Worm (Caenorhabditis elegans) whole organism, dauer: Measurements from ENCODE around the gene B0035.13.

Source experiments
- unc-62 ChIP-seq: sonication (generic microtip); optimal IDR thresholded peaks from 2 replicates; lab custom pipeline; 2017; ENCODE audit warnings: missing biosample characterization, missing genetic modification reagents, missing genetic modification characterization

B0035.13 gene

ce11 chrIV:11323666-11324065, 17.1 kb upstream of the B0035.13 start:
- no peak for TF ChIP-seq unc-62

ce11 chrIV:11320500-11320899, 14.0 kb upstream of the B0035.13 start, which contains the start of gene edg-1:
edg-1 (plus strand) TSS chrIV:11320800.
- no peak for TF ChIP-seq unc-62

- no peak for TF ChIP-seq unc-62
These were observed 13.4 kb upstream of the B0035.13 start, which contains the start of gene B0035.18 for ce11 chrIV:11319884-11320362. B0035.18 (plus strand) TSS chrIV:11320312.

- TF ChIP-seq unc-62, result no peak
These were observed 10.6 kb upstream of the B0035.13 start, which contains the start of gene gspd-1 for ce11 chrIV:11317119-11317518. gspd-1 (plus strand) TSS chrIV:11317419.

ce11 chrIV:11316640-11317039, 10.1 kb upstream of the B0035.13 start:
- no peak for TF ChIP-seq unc-62

- TF ChIP-seq unc-62, result no peak
These were observed 9.6 kb upstream of the B0035.13 start for ce11 chrIV:11316106-11316505.

- TF ChIP-seq unc-62, result no peak
These were observed 9.2 kb upstream of the B0035.13 start for ce11 chrIV:11315688-11316087.

ce11 chrIV:11314885-11315284, 8.4 kb upstream of the B0035.13 start, which contains the start of the genes B0035.3, B0035.22 and pfd-4:
B0035.3 (minus strand) TSS chrIV:11314998.
B0035.22 (plus strand) TSS chrIV:11315153.
pfd-4 (plus strand) TSS chrIV:11315207.
- no peak for TF ChIP-seq unc-62

ce11 chrIV:11313880-11314279, 7.4 kb upstream of the B0035.13 start, which contains the start of gene dnj-2:
dnj-2 (minus strand) TSS chrIV:11313980.
- TF ChIP-seq unc-62, result no peak

- no peak for TF ChIP-seq unc-62
These were observed 5.0 kb upstream of the B0035.13 start for ce11 chrIV:11311484-11311883.

ce11 chrIV:11310624-11311023, 4.1 kb upstream of the B0035.13 start, which contains the start of gene znf-207:
znf-207 (plus strand) TSS chrIV:11310972.
- no peak for TF ChIP-seq unc-62

- TF ChIP-seq unc-62, result no peak
These were observed 1.2 kb upstream of the B0035.13 start for ce11 chrIV:11307770-11308169.

ce11 chrIV:11304970-11305369, 1.6 kb downstream of the B0035.13 start:
- no peak for TF ChIP-seq unc-62

- no peak for TF ChIP-seq unc-62
These were observed 8.1 kb downstream of the B0035.13 start, which contains the start of the genes B0035.15 and dnj-1 for ce11 chrIV:11298154-11299086. B0035.15 (minus strand) TSS chrIV:11298252. dnj-1 (plus strand) TSS chrIV:11299036.

ce11 chrIV:11296787-11297186, 9.7 kb downstream of the B0035.13 start, which contains the start of gene mttu-1:
mttu-1 (minus strand) TSS chrIV:11296887.
- no peak for TF ChIP-seq unc-62

- TF ChIP-seq unc-62, result no peak
These were observed 17.6 kb downstream of the B0035.13 start for ce11 chrIV:11288965-11289364.

ce11 chrIV:11287511-11287910, 19.0 kb downstream of the B0035.13 start, which contains the start of gene F54D1.6:
F54D1.6 (plus strand) TSS chrIV:11287811.
- TF ChIP-seq unc-62, result no peak
